7 worm cellular contexts compared by ENCODE assay signal in genomic region chrIV:9198136-9198535, ce11.
TF ChIP-seq lines count a peak whose summit lies in the region.

No protein-coding gene starts in this region.

TF ChIP-seq in whole organism, L1 larva, 84 proteins besides CTCF, POLR2A, EP300 and RAD21 (continues in another document):
- TF ChIP-seq dpl-1 (GFP tag; optimal IDR thresholded peaks at IDR 0.05; lab: Kevin White, UChicago) (peak in 2 of 3 experiments; percentile 27 to 37), nhr-11 (tag; optimal IDR thresholded peaks at IDR 0.05; lab: Kevin White, UChicago) (no peak), unc-86 (tag; optimal IDR thresholded peaks at IDR 0.05; lab: Kevin White, UChicago) (no peak), swsn-7 (tag; optimal IDR thresholded peaks at IDR 0.05; lab: Kevin White, UChicago) (peak; percentile 34), snu-23 (GFP tag; optimal IDR thresholded peaks at IDR 0.05; lab: Kevin White, UChicago) (peak; percentile 88), nhr-12 (tag; optimal IDR thresholded peaks at IDR 0.05; lab: Kevin White, UChicago) (no peak), ceh-88 (GFP tag; IDR thresholded peaks at IDR 0.05; lab: Robert Waterston, UW) (no peak), ces-1 (GFP tag; optimal IDR thresholded peaks at IDR 0.05; lab: Kevin White, UChicago) (no peak), aly-2 (tag; optimal IDR thresholded peaks at IDR 0.05; lab: Kevin White, UChicago) (no peak), nhr-77 (tag; optimal IDR thresholded peaks at IDR 0.05; lab: Kevin White, UChicago) (no peak), lsy-2 (tag; optimal IDR thresholded peaks at IDR 0.05; lab: Kevin White, UChicago) (peak; percentile 21 to 65), elt-2 (tag; optimal IDR thresholded peaks at IDR 0.05; lab: Kevin White, UChicago) (peak; percentile 77), fos-1 (tag; optimal IDR thresholded peaks at IDR 0.05; lab: Kevin White, UChicago) (peak; percentile 60)

TF ChIP-seq in whole organism, L2 larva, 48 proteins besides CTCF, POLR2A, EP300 and RAD21 (continues in another document):
- TF ChIP-seq lin-11 (tag; optimal IDR thresholded peaks at IDR 0.05; lab: Kevin White, UChicago) (no peak), blmp-1 (tag; optimal IDR thresholded peaks at IDR 0.05; lab: Kevin White, UChicago; ENCODE audit: insufficient read depth) (peak; percentile 48), nhr-25 (tag; optimal IDR thresholded peaks at IDR 0.05; lab: Kevin White, UChicago) (peak; percentile 82), zag-1 (tag; optimal IDR thresholded peaks at IDR 0.05; lab: Kevin White, UChicago) (no peak), skn-1 (tag; optimal IDR thresholded peaks at IDR 0.05; lab: Kevin White, UChicago) (no peak), ztf-4 (tag; optimal IDR thresholded peaks at IDR 0.05; lab: Kevin White, UChicago) (peak; percentile 64), peb-1 (tag; optimal IDR thresholded peaks at IDR 0.05; lab: Kevin White, UChicago) (no peak), aly-2 (tag; optimal IDR thresholded peaks at IDR 0.05; lab: Kevin White, UChicago) (no peak), nhr-21 (tag; optimal IDR thresholded peaks at IDR 0.05; lab: Kevin White, UChicago) (peak; percentile 84), nhr-129 (tag; optimal IDR thresholded peaks at IDR 0.05; lab: Kevin White, UChicago) (peak; percentile 88), ama-1 (optimal IDR thresholded peaks at IDR 0.05; lab: Kevin White, UChicago) (peak; percentile 50), nhr-11 (tag; optimal IDR thresholded peaks at IDR 0.05; lab: Kevin White, UChicago) (no peak), mab-5 (tag; optimal IDR thresholded peaks at IDR 0.05; lab: Kevin White, UChicago) (no peak), unc-39 (tag; optimal IDR thresholded peaks at IDR 0.05; lab: Kevin White, UChicago) (no peak)

TF ChIP-seq in whole organism, L3 larva, 47 proteins besides CTCF, POLR2A, EP300 and RAD21 (continues in another document):
- peak; percentile 73 for TF ChIP-seq pqm-1 (tag; optimal IDR thresholded peaks at IDR 0.05; lab: Kevin White, UChicago)
- TF ChIP-seq nhr-76 (tag; optimal IDR thresholded peaks at IDR 0.05; lab: Kevin White, UChicago): no peak
- no peak for TF ChIP-seq ceh-16 (tag; optimal IDR thresholded peaks at IDR 0.05; lab: Kevin White, UChicago)
- TF ChIP-seq elt-3 (tag; optimal IDR thresholded peaks at IDR 0.05; lab: Kevin White, UChicago): peak; percentile 3 to 81 (median 52)
- no peak for TF ChIP-seq fos-1 (tag; optimal IDR thresholded peaks at IDR 0.05; lab: Kevin White, UChicago)
- TF ChIP-seq nhr-25 (tag; optimal IDR thresholded peaks at IDR 0.05; lab: Kevin White, UChicago): peak; percentile 79
- TF ChIP-seq elt-2 (tag; optimal IDR thresholded peaks at IDR 0.05; lab: Kevin White, UChicago): peak; percentile 79
- TF ChIP-seq ceh-9 (tag; optimal IDR thresholded peaks at IDR 0.05; lab: Kevin White, UChicago): no peak
- peak; percentile 38 for TF ChIP-seq nhr-43 (tag; optimal IDR thresholded peaks at IDR 0.05; lab: Kevin White, UChicago; ENCODE audit: poor library complexity, severe bottlenecking)
- no peak for TF ChIP-seq ama-1 (optimal IDR thresholded peaks at IDR 0.05; lab: Kevin White, UChicago)
- TF ChIP-seq elt-1 (tag; optimal IDR thresholded peaks at IDR 0.05; lab: Kevin White, UChicago): peak; percentile 49
- peak; percentile 47 for TF ChIP-seq nfya-1 (tag; optimal IDR thresholded peaks at IDR 0.05; lab: Kevin White, UChicago; ENCODE audit: insufficient read depth)
- peak; percentile 41 for TF ChIP-seq skn-1 (tag; optimal IDR thresholded peaks at IDR 0.05; lab: Kevin White, UChicago)

TF ChIP-seq in whole organism, L4 larva, 104 proteins besides CTCF, POLR2A, EP300 and RAD21 (continues in another document):
- TF ChIP-seq dpl-1 (GFP tag; optimal IDR thresholded peaks at IDR 0.05; lab: Kevin White, UChicago): no peak
- TF ChIP-seq mdl-1 (tag; optimal IDR thresholded peaks at IDR 0.05; lab: Kevin White, UChicago): peak; percentile 30 to 75
- TF ChIP-seq lir-3 (tag; optimal IDR thresholded peaks at IDR 0.05; lab: Kevin White, UChicago): no peak
- peak; percentile 97 for TF ChIP-seq hlh-30 (tag; optimal IDR thresholded peaks at IDR 0.05; lab: Kevin White, UChicago; ENCODE audit: insufficient read depth)
- TF ChIP-seq nhr-28 (tag; optimal IDR thresholded peaks at IDR 0.05; lab: Kevin White, UChicago): peak; percentile 90
- peak; percentile 6 for TF ChIP-seq lin-13 (GFP tag; optimal IDR thresholded peaks at IDR 0.05; lab: Kevin White, UChicago)
- TF ChIP-seq nhr-10 (tag; optimal IDR thresholded peaks at IDR 0.05; lab: Kevin White, UChicago): peak; percentile 57
- no peak for TF ChIP-seq snpc-4 (tag; optimal IDR thresholded peaks at IDR 0.05; lab: Kevin White, UChicago)
- no peak for TF ChIP-seq ZK337.2 (GFP tag; IDR thresholded peaks at IDR 0.05; lab: Robert Waterston, UW)
- TF ChIP-seq nhr-11 (tag; optimal IDR thresholded peaks at IDR 0.05; lab: Kevin White, UChicago): no peak
- TF ChIP-seq attf-4 (tag; optimal IDR thresholded peaks at IDR 0.05; lab: Kevin White, UChicago): no peak
- peak in 1 of 2 experiments; percentile 38 for TF ChIP-seq hif-1 (tag; optimal IDR thresholded peaks at IDR 0.05; lab: Kevin White, UChicago)
- TF ChIP-seq madf-5 (GFP tag; IDR thresholded peaks at IDR 0.05; lab: Robert Waterston, UW): no peak
- TF ChIP-seq F26F4.8 (GFP tag; conservative IDR thresholded peaks at IDR 0.05; lab: Robert Waterston, UW): no peak

TF ChIP-seq in whole organism, late embryonic, 69 proteins besides CTCF, POLR2A, EP300 and RAD21:
- TF ChIP-seq elt-2 (tag; optimal IDR thresholded peaks at IDR 0.05; lab: Kevin White, UChicago) (peak; percentile 38), fkh-10 (GFP tag; optimal IDR thresholded peaks at IDR 0.05; lab: Kevin White, UChicago) (no peak), hlh-30 (tag; optimal IDR thresholded peaks at IDR 0.05; lab: Kevin White, UChicago; ENCODE audit: insufficient read depth) (peak; percentile 53)

TF ChIP-seq in whole organism, mixed stage, embryonic, 35 proteins besides CTCF, POLR2A, EP300 and RAD21:
- TF ChIP-seq bed-3 (GFP tag; optimal IDR thresholded peaks at IDR 0.05; lab: Kevin White, UChicago): no peak
- TF ChIP-seq elt-3 (tag; optimal IDR thresholded peaks at IDR 0.05; lab: Kevin White, UChicago): peak; percentile 43
TF ChIP-seq in whole organism, mixed stage, embryonic: peak in this region for 1.

TF ChIP-seq in whole organism, young adult, 124 proteins besides CTCF, POLR2A, EP300 and RAD21 (continues in another document):
- TF ChIP-seq lin-40 (tag; optimal IDR thresholded peaks at IDR 0.05; lab: Kevin White, UChicago): peak; percentile 60
- TF ChIP-seq cebp-2 (GFP tag; IDR thresholded peaks at IDR 0.05; lab: Robert Waterston, UW): no peak
- peak; percentile 13 for TF ChIP-seq tbp1 (GFP tag; optimal IDR thresholded peaks at IDR 0.05; lab: Kevin White, UChicago)
- TF ChIP-seq nhr-80 (tag; optimal IDR thresholded peaks at IDR 0.05; lab: Kevin White, UChicago): peak; percentile 69
- TF ChIP-seq hsf-1 (GFP tag; IDR thresholded peaks at IDR 0.05; lab: Robert Waterston, UW): peak; percentile 69; the same call in 1 of the 2 replicates
- no peak for TF ChIP-seq attf-3 (GFP tag; conservative IDR thresholded peaks at IDR 0.05; lab: Robert Waterston, UW)
- peak; percentile 30 for TF ChIP-seq ceh-27 (GFP tag; optimal IDR thresholded peaks at IDR 0.05; lab: Kevin White, UChicago)
- TF ChIP-seq F37B4.10 (GFP tag; IDR thresholded peaks at IDR 0.05; lab: Robert Waterston, UW): no peak
- TF ChIP-seq lir-1 (GFP tag; conservative IDR thresholded peaks at IDR 0.05; lab: Robert Waterston, UW): peak; percentile 60; the same call in 1 of the 2 replicates
- no peak for TF ChIP-seq attf-6 (GFP tag; IDR thresholded peaks at IDR 0.05; lab: Robert Waterston, UW)
- TF ChIP-seq mcd-1 (GFP tag; IDR thresholded peaks at IDR 0.05; lab: Robert Waterston, UW): 0 out of 2 replicates have a peak, but pooled peaks have one; percentile 26
- no peak for TF ChIP-seq nfya-1 (tag; optimal IDR thresholded peaks at IDR 0.05; lab: Kevin White, UChicago; ENCODE audit: borderline replicate concordance, insufficient read depth)
- TF ChIP-seq snpc-4 (GFP tag; optimal IDR thresholded peaks at IDR 0.05; lab: Kevin White, UChicago): no peak
- peak in 1 of 4 experiments; percentile 61 for TF ChIP-seq snpc-4 (tag; optimal IDR thresholded peaks at IDR 0.05; lab: Kevin White, UChicago)
- peak in 1 of 2 experiments; percentile 20 for TF ChIP-seq let-607 (tag; optimal IDR thresholded peaks at IDR 0.05; lab: Kevin White, UChicago)
- TF ChIP-seq ztf-28 (GFP tag; IDR thresholded peaks at IDR 0.05; lab: Robert Waterston, UW): no peak
- TF ChIP-seq atf-7 (tag; optimal IDR thresholded peaks at IDR 0.05; lab: Kevin White, UChicago): peak; percentile 49
- TF ChIP-seq egl-44 (GFP tag; IDR thresholded peaks at IDR 0.05; lab: Robert Waterston, UW): no peak
- no peak for TF ChIP-seq snpc-1.3 (tag; optimal IDR thresholded peaks at IDR 0.05; lab: Kevin White, UChicago; ENCODE audit: insufficient read depth)
- TF ChIP-seq Y79H2A.3 (GFP tag; conservative IDR thresholded peaks at IDR 0.05; lab: Robert Waterston, UW): 0 out of 2 replicates have a peak, but pooled peaks have one; percentile 18
- TF ChIP-seq somi-1 (GFP tag; optimal IDR thresholded peaks at IDR 0.05; lab: Kevin White, UChicago): peak; percentile 78
- peak; percentile 14 for TF ChIP-seq tlf-1 (GFP tag; optimal IDR thresholded peaks at IDR 0.05; lab: Kevin White, UChicago)
- no peak for TF ChIP-seq ceh-40 (GFP tag; IDR thresholded peaks at IDR 0.05; lab: Robert Waterston, UW)
- no peak for TF ChIP-seq cebp-1 (GFP tag; IDR thresholded peaks at IDR 0.05; lab: Robert Waterston, UW)
- TF ChIP-seq cebp-1 (tag; optimal IDR thresholded peaks at IDR 0.05; lab: Kevin White, UChicago): peak; percentile 70
- no peak for TF ChIP-seq egrh-3 (GFP tag; IDR thresholded peaks at IDR 0.05; lab: Robert Waterston, UW)
- TF ChIP-seq B0035.1 (tag; optimal IDR thresholded peaks at IDR 0.05; lab: Kevin White, UChicago): no peak
- TF ChIP-seq dox-1 (GFP tag; IDR thresholded peaks at IDR 0.05; lab: Robert Waterston, UW): no peak
- TF ChIP-seq ztf-25 (GFP tag; IDR thresholded peaks at IDR 0.05; lab: Robert Waterston, UW): 0 out of 2 replicates have a peak, but pooled peaks have one; percentile 24
- TF ChIP-seq sdz-38 (tag; optimal IDR thresholded peaks at IDR 0.05; lab: Kevin White, UChicago): no peak
- peak; percentile 34 for TF ChIP-seq lin-54 (GFP tag; optimal IDR thresholded peaks at IDR 0.05; lab: Kevin White, UChicago)
- TF ChIP-seq B0336.3 (GFP tag; IDR thresholded peaks at IDR 0.05; lab: Robert Waterston, UW): no peak; the same call in 1 of the 2 replicates
- TF ChIP-seq let-526 (GFP tag; IDR thresholded peaks at IDR 0.05; lab: Robert Waterston, UW): peak; percentile 78; the same call in 1 of the 2 replicates
- TF ChIP-seq repo-1 (tag; optimal IDR thresholded peaks at IDR 0.05; lab: Kevin White, UChicago): no peak
- peak; percentile 18 for TF ChIP-seq nhr-90 (tag; optimal IDR thresholded peaks at IDR 0.05; lab: Kevin White, UChicago)
- no peak for TF ChIP-seq lag-1 (GFP tag; IDR thresholded peaks at IDR 0.05; lab: Robert Waterston, UW)
- TF ChIP-seq D2030.7 (GFP tag; IDR thresholded peaks at IDR 0.05; lab: Robert Waterston, UW): no peak
